Fruit fly (Drosophila melanogaster) whole organism, embryonic: ENCODE measurements around the gene Npc2a.

Experiments used
- Blimp-1 ChIP-seq: fragments of 200-800 bp; sonication (Bioruptor generic); optimal IDR thresholded peaks from 3 replicates; lab custom pipeline; 2018; ENCODE audit warnings: missing biosample characterization, missing genetic modification characterization, mild to moderate bottlenecking, moderate library complexity, missing genetic modification reagents
- CG17568 ChIP-seq: fragments of 200-800 bp; sonication (Bioruptor generic); optimal IDR thresholded peaks from 2 replicates; lab custom pipeline; 2018; ENCODE audit warnings: missing biosample characterization, mild to moderate bottlenecking, missing genetic modification characterization, moderate library complexity
- CG2120 ChIP-seq: fragments of 200-800 bp; sonication (Bioruptor generic); optimal IDR thresholded peaks from 3 replicates; lab custom pipeline; 2016; ENCODE audit warnings: missing biosample characterization, missing genetic modification characterization
- CG31365 ChIP-seq: fragments of 200-800 bp; sonication (Bioruptor generic); optimal IDR thresholded peaks from 2 replicates; lab custom pipeline; 2018; ENCODE audit warnings: missing biosample characterization, mild to moderate bottlenecking, missing genetic modification characterization
- CG4617 ChIP-seq: fragments of 200-800 bp; sonication (Bioruptor generic); optimal IDR thresholded peaks from 3 replicates; lab custom pipeline; 2016; ENCODE audit warnings: missing biosample characterization, missing genetic modification characterization, borderline replicate concordance
- CG8089 ChIP-seq: fragments of 200-800 bp; sonication (Bioruptor generic); optimal IDR thresholded peaks from 3 replicates; lab custom pipeline; 2016; ENCODE audit warnings: missing biosample characterization, missing genetic modification characterization
- CG8359 ChIP-seq: fragments of 200-800 bp; sonication (Bioruptor generic); optimal IDR thresholded peaks from 2 replicates; lab custom pipeline; 2017; ENCODE audit warnings: missing biosample characterization, mild to moderate bottlenecking, missing genetic modification characterization, borderline replicate concordance
- CG9437 ChIP-seq: fragments of 200-800 bp; sonication (Bioruptor generic); optimal IDR thresholded peaks from 2 replicates; lab custom pipeline; 2018; ENCODE audit warnings: missing biosample characterization, mild to moderate bottlenecking, missing genetic modification characterization
- CHES-1-like ChIP-seq: fragments of 200-800 bp; sonication (Bioruptor generic); optimal IDR thresholded peaks from 2 replicates; lab custom pipeline; 2016; ENCODE audit warnings: missing biosample characterization, missing genetic modification characterization
- E2f1 ChIP-seq: fragments of 200-800 bp; sonication (Bioruptor generic); IDR thresholded peaks from 2 replicates; pipeline ENCODE4 v1.3.6; 2022; ENCODE audit warnings: missing biosample characterization, missing genetic modification characterization
- Ets97D ChIP-seq: fragments of 200-800 bp; sonication (Bioruptor generic); optimal IDR thresholded peaks from 3 replicates; lab custom pipeline; 2016; ENCODE audit warnings: missing biosample characterization, missing genetic modification characterization
- Fer1 ChIP-seq: fragments of 200-800 bp; sonication (Bioruptor generic); optimal IDR thresholded peaks from 2 replicates; lab custom pipeline; 2017; ENCODE audit warnings: missing biosample characterization, mild to moderate bottlenecking, missing genetic modification characterization
- Gug ChIP-seq: fragments of 200-800 bp; sonication (Bioruptor generic); IDR thresholded peaks from 4 replicates; pipeline ENCODE4 v1.3.6; 2022; ENCODE audit warnings: missing biosample characterization, missing genetic modification characterization
- HLH54F ChIP-seq: fragments of 200-800 bp; sonication (Bioruptor generic); optimal IDR thresholded peaks from 3 replicates; lab custom pipeline; 2016; ENCODE audit warnings: missing biosample characterization, missing genetic modification characterization
- Hey ChIP-seq: fragments of 200-800 bp; sonication (Bioruptor generic); optimal IDR thresholded peaks from 3 replicates; lab custom pipeline; 2018; ENCODE audit warnings: missing biosample characterization, mild to moderate bottlenecking, missing genetic modification characterization
- Hmr ChIP-seq: fragments of 200-800 bp; sonication (Bioruptor generic); optimal IDR thresholded peaks from 3 replicates; lab custom pipeline; 2017; ENCODE audit warnings: mild to moderate bottlenecking, missing biosample characterization, missing genetic modification reagents, missing genetic modification characterization
- Hr3 ChIP-seq: fragments of 200-800 bp; sonication (Bioruptor generic); optimal IDR thresholded peaks from 3 replicates; lab custom pipeline; 2016; ENCODE audit warnings: missing biosample characterization, missing genetic modification characterization
- Hr39 ChIP-seq: fragments of >200 bp; optimal IDR thresholded peaks from 2 replicates; lab custom pipeline; 2017
- Hr78 ChIP-seq, 2 experiments: fragments of 200-800 bp in 1 of 2; fragments of >200 bp in 1 of 2; sonication (Bioruptor generic) in 1 of 2; optimal IDR thresholded peaks; 2 replicates each; lab custom pipeline; 2017 to 2019; ENCODE audit warnings: missing biosample characterization in 2 of 2, missing genetic modification characterization in 2 of 2, mild to moderate bottlenecking in 1 of 2, moderate library complexity in 1 of 2
- Lim3 ChIP-seq: fragments of 200-800 bp; sonication (Bioruptor generic); IDR thresholded peaks from 2 replicates; pipeline ENCODE4 v1.3.6; 2022; ENCODE audit warnings: missing biosample characterization, missing genetic modification characterization
- MBD-R2 ChIP-seq: fragments of 200-800 bp; sonication (Bioruptor generic); IDR thresholded peaks from 2 replicates; pipeline ENCODE4 v1.3.6; 2022; ENCODE audit warnings: missing biosample characterization, missing genetic modification characterization
- NFAT ChIP-seq: fragments of 200-800 bp; sonication (Bioruptor generic); IDR thresholded peaks from 2 replicates; pipeline ENCODE4 v1.3.6; 2022; ENCODE audit warnings: missing biosample characterization, missing genetic modification characterization
- Ptx1 ChIP-seq: fragments of 200-800 bp; sonication (Bioruptor generic); IDR thresholded peaks from 2 replicates; pipeline ENCODE4 v1.3.6; 2022; ENCODE audit warnings: missing biosample characterization, missing genetic modification characterization
- Scr ChIP-seq: fragments of 200-800 bp; sonication (Bioruptor generic); IDR thresholded peaks from 2 replicates; pipeline ENCODE4 v1.3.6; 2022; ENCODE audit warnings: missing biosample characterization, missing genetic modification characterization; ENCODE audit not compliant: partially characterized antibody
- Taf1 ChIP-seq: fragments of 200-800 bp; sonication (Bioruptor generic); IDR thresholded peaks from 2 replicates; pipeline ENCODE4 v1.3.6; 2022; ENCODE audit warnings: missing biosample characterization, missing genetic modification characterization
- al ChIP-seq: fragments of 200-800 bp; sonication (Bioruptor generic); IDR thresholded peaks from 2 replicates; pipeline ENCODE4 v1.3.6; 2022; ENCODE audit warnings: missing biosample characterization, missing genetic modification characterization
- ara ChIP-seq: fragments of 200-800 bp; sonication (Bioruptor generic); IDR thresholded peaks from 2 replicates; pipeline ENCODE4 v1.3.6; 2022; ENCODE audit warnings: missing biosample characterization, missing genetic modification characterization
- bigmax ChIP-seq: fragments of 200-800 bp; sonication (Bioruptor generic); optimal IDR thresholded peaks from 2 replicates; lab custom pipeline; 2018; ENCODE audit warnings: missing biosample characterization, mild to moderate bottlenecking, missing genetic modification characterization
- chif ChIP-seq, 2 experiments: fragments of 200-800 bp; sonication (Bioruptor generic); optimal IDR thresholded peaks; 3 replicates each; lab custom pipeline; 2016; ENCODE audit warnings: missing biosample characterization in 2 of 2, missing genetic modification characterization in 2 of 2
- crp ChIP-seq, 2 experiments: fragments of 200-800 bp; sonication (Bioruptor generic); optimal IDR thresholded peaks; 2 replicates in 1 of 2; 3 replicates in 1 of 2; lab custom pipeline; 2017; ENCODE audit warnings: missing biosample characterization in 2 of 2, missing genetic modification characterization in 2 of 2, mild to moderate bottlenecking in 1 of 2, moderate library complexity in 1 of 2
- emc ChIP-seq: fragments of 200-800 bp; sonication (Bioruptor generic); optimal IDR thresholded peaks from 2 replicates; lab custom pipeline; 2016; ENCODE audit warnings: missing biosample characterization, missing genetic modification characterization
- esg ChIP-seq: fragments of 200-800 bp; sonication (Bioruptor generic); conservative IDR thresholded peaks from 2 replicates; pipeline ENCODE4 v1.3.6; 2022; ENCODE audit warnings: missing biosample characterization, missing genetic modification characterization
- hth ChIP-seq: fragments of >200 bp; optimal IDR thresholded peaks from 2 replicates; lab custom pipeline; 2017; ENCODE audit warnings: inconsistent platforms
- lilli ChIP-seq: fragments of 200-800 bp; sonication (Bioruptor generic); optimal IDR thresholded peaks from 3 replicates; lab custom pipeline; 2016; ENCODE audit warnings: missing biosample characterization, missing genetic modification characterization
- oc ChIP-seq: fragments of 200-800 bp; sonication (Bioruptor generic); optimal IDR thresholded peaks from 2 replicates; lab custom pipeline; 2018; ENCODE audit warnings: missing biosample characterization, mild to moderate bottlenecking, missing genetic modification characterization, moderate library complexity
- p53 ChIP-seq: fragments of 200-800 bp; sonication (Bioruptor generic); optimal IDR thresholded peaks from 2 replicates; lab custom pipeline; 2016; ENCODE audit warnings: missing biosample characterization, missing genetic modification characterization
- pb ChIP-seq: fragments of 200-800 bp; sonication (Bioruptor generic); optimal IDR thresholded peaks from 3 replicates; lab custom pipeline; 2016; ENCODE audit warnings: missing biosample characterization, missing genetic modification characterization
- psq ChIP-seq: fragments of 200-800 bp; sonication (Bioruptor generic); optimal IDR thresholded peaks from 2 replicates; lab custom pipeline; 2017; ENCODE audit warnings: missing biosample characterization, missing genetic modification characterization
- pum ChIP-seq: fragments of 200-800 bp; sonication (Bioruptor generic); optimal IDR thresholded peaks from 2 replicates; lab custom pipeline; 2016; ENCODE audit warnings: missing biosample characterization, missing genetic modification characterization
- sr ChIP-seq: fragments of 200-800 bp; sonication (Bioruptor generic); IDR thresholded peaks from 3 replicates; pipeline ENCODE4 v1.3.6; 2022; ENCODE audit warnings: missing biosample characterization, missing genetic modification characterization
- stc ChIP-seq: fragments of 200-800 bp; sonication (Bioruptor generic); IDR thresholded peaks from 2 replicates; pipeline ENCODE4 v1.3.6; 2022; ENCODE audit warnings: missing biosample characterization, missing genetic modification characterization
- stwl ChIP-seq: fragments of 200-800 bp; sonication (Bioruptor generic); optimal IDR thresholded peaks from 3 replicates; lab custom pipeline; 2018; ENCODE audit warnings: missing biosample characterization, mild to moderate bottlenecking, missing genetic modification characterization, moderate library complexity
- tna ChIP-seq: fragments of 200-800 bp; sonication (Bioruptor generic); IDR thresholded peaks from 2 replicates; pipeline ENCODE4 v1.3.6; 2022; ENCODE audit warnings: missing biosample characterization, missing genetic modification characterization; ENCODE audit not compliant: partially characterized antibody

Npc2a gene

DNA sequence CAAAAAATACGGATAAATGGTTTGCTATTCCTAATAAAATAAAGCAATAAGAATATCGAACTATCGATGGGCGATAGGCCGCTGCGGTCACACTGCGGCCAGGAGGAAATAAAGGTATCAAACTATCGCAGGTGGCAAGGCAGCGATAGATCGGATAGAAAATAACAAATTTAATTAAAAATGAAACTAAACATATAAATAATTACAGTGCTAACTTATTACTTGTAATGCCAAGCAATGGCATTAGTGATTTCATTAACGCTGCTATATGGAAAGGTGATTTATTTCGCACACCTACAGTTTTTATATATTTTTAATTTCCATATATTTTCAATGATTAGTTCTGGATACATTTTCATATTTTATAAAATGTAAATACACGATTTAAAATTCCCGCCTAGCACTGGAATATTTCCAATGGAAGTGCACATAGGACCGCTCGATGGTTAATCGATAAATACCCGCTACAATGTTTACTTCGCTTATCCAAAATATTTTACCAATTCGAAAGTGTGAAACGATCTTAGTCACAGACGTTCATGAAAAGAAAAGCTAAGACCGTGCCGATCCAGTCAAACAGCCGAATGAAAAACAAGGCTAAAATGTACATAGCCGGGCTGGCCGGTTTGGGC lies 7.3 kb upstream of the Npc2a start, which contains the start of the genes CG15356 and CG15362 (continued):
- TF ChIP-seq crp (GFP tag; optimal IDR thresholded peaks at IDR 0.05; lab: Kevin White, UChicago): no peak
- peak; percentile 85 for TF ChIP-seq CG4617 (GFP tag; lab: Kevin White, UChicago)
- no peak for TF ChIP-seq oc (tag; lab: Kevin White, UChicago)
- TF ChIP-seq NFAT (GFP tag; lab: Robert Waterston, UW): peak; percentile 71
- no peak for TF ChIP-seq Hr78 (GFP tag; optimal IDR thresholded peaks at IDR 0.05; lab: Kevin White, UChicago)
- no peak for TF ChIP-seq CG8089 (GFP tag; lab: Kevin White, UChicago)
- no peak for TF ChIP-seq psq (GFP tag; lab: Kevin White, UChicago)
- TF ChIP-seq sr: no peak
- peak; percentile 51 for TF ChIP-seq CG2120 (GFP tag; lab: Kevin White, UChicago)
- TF ChIP-seq al: no peak
- peak; percentile 68 for TF ChIP-seq stwl
- no peak for TF ChIP-seq emc (GFP tag; lab: Kevin White, UChicago)
- no peak for TF ChIP-seq stc (GFP tag; lab: Robert Waterston, UW)
- no peak for TF ChIP-seq CG31365
- TF ChIP-seq tna (GFP tag; lab: Robert Waterston, UW): peak; percentile 98
- TF ChIP-seq Ets97D (GFP tag; lab: Kevin White, UChicago): peak; percentile 86
- peak; percentile 40 for TF ChIP-seq lilli (GFP tag; lab: Kevin White, UChicago)
- no peak for TF ChIP-seq CG9437 (GFP tag; lab: Kevin White, UChicago)
- TF ChIP-seq Lim3 (GFP tag; lab: Robert Waterston, UW): no peak
- no peak for TF ChIP-seq bigmax (GFP tag; lab: Kevin White, UChicago)
- no peak for TF ChIP-seq Hey (tag; lab: Kevin White, UChicago)
- no peak for TF ChIP-seq esg (GFP tag; lab: Robert Waterston, UW)
- TF ChIP-seq MBD-R2 (GFP tag; lab: Robert Waterston, UW): peak; percentile 84
- no peak for TF ChIP-seq chif (GFP tag; optimal IDR thresholded peaks at IDR 0.05; lab: Kevin White, UChicago)
- TF ChIP-seq Scr (GFP tag; lab: Robert Waterston, UW): peak; percentile 99
- TF ChIP-seq Taf1 (GFP tag; lab: Robert Waterston, UW): no peak
- peak; percentile 30 for TF ChIP-seq Fer1 (GFP tag; lab: Kevin White, UChicago)
- no peak for TF ChIP-seq CG17568 (GFP tag; lab: Kevin White, UChicago)
- no peak for TF ChIP-seq CHES-1-like (GFP tag; lab: Kevin White, UChicago)
- TF ChIP-seq Ptx1 (GFP tag; lab: Robert Waterston, UW): 0 out of 2 replicates have a peak, but pooled peaks have one; percentile 9
- TF ChIP-seq ara (GFP tag; lab: Robert Waterston, UW): no peak
- no peak for TF ChIP-seq Hmr (GFP tag; lab: Kevin White, UChicago)
- no peak for TF ChIP-seq pb (GFP tag; lab: Kevin White, UChicago)
- TF ChIP-seq Gug: peak; percentile 60; the same call in 1 of the 4 replicates
- TF ChIP-seq Hr3: peak; percentile 39
- TF ChIP-seq hth: no peak
- TF ChIP-seq pum: no peak
- TF ChIP-seq Hr39 (lab: Kevin White, UChicago): no peak
- TF ChIP-seq p53: no peak
- TF ChIP-seq CG8359 (GFP tag; lab: Kevin White, UChicago): no peak
- peak; percentile 29 for TF ChIP-seq HLH54F (GFP tag; lab: Kevin White, UChicago)
- TF ChIP-seq Blimp-1 (GFP tag; lab: Kevin White, UChicago): no peak
- no peak for TF ChIP-seq E2f1 (GFP tag; lab: Robert Waterston, UW)
